Worm (Caenorhabditis elegans): ENCODE measurements around the gene srh-98.

DNA sequence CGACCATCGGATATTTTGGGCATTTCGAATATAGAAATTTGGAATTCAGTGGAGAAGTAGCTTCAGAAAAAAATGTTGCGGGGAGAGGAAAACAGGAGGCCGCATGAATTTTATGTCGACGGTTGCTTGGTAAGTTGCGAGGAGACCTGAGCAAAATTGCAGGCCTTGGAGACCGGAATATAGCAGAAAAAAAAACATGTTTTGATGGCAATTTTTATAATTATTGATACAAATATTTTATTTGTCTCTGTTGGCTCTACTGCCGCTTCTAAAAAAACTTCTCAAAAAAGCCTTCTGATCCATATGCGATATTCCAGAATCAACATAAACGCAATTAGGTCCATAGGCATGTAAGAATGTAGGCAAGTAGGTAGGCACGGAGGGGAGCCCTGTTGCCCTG lies 39.8 kb upstream of the srh-98 start, which contains the start of gene pacl-1:
- TF ChIP-seq ces-1 (GFP tag; optimal IDR thresholded peaks at IDR 0.05) (no peak), C16A3.4 (tag; optimal IDR thresholded peaks at IDR 0.05) (no peak)

Data from whole organism, L1 larva.